Worm (Caenorhabditis elegans) whole organism, young adult: ENCODE measurements around the gene bec-1.
A peak's percentile ranks its signal among the peaks of the same experiment; 100 is the strongest.

ENCODE experiments used
- B0035.1 ChIP-seq: sonication (generic microtip); optimal IDR thresholded peaks from 2 replicates; lab custom pipeline; 2016; ENCODE audit warnings: missing genetic modification characterization, mild to moderate bottlenecking, missing compliant biosample characterization, missing genotype, missing genetic modification reagents
- C06A6.2 ChIP-seq: fragments of 200-800 bp; sonication (Bioruptor generic); conservative IDR thresholded peaks from 2 replicates; pipeline ENCODE4 v1.3.6; 2022; ENCODE audit warnings: missing genetic modification characterization, missing compliant biosample characterization
- F10E7.11 ChIP-seq: sonication (generic microtip); optimal IDR thresholded peaks from 2 replicates; lab custom pipeline; 2017; ENCODE audit warnings: mild to moderate bottlenecking, missing genetic modification characterization, moderate library complexity, missing compliant biosample characterization
- F22D6.2 ChIP-seq: sonication (generic microtip); optimal IDR thresholded peaks from 2 replicates; lab custom pipeline; 2016; ENCODE audit warnings: mild to moderate bottlenecking, missing genetic modification characterization, missing compliant biosample characterization
- F33H1.4 ChIP-seq: fragments of 200-800 bp; sonication (Bioruptor generic); IDR thresholded peaks from 2 replicates; pipeline ENCODE4 v1.3.6; 2022; ENCODE audit warnings: missing genetic modification reagents, missing genetic modification characterization, missing compliant biosample characterization
- F39B2.1 ChIP-seq: fragments of 200-800 bp; sonication (Bioruptor generic); IDR thresholded peaks from 2 replicates; pipeline ENCODE4 v1.3.6; 2022; ENCODE audit warnings: missing genetic modification reagents, missing genetic modification characterization, missing compliant biosample characterization
- K12H6.12 ChIP-seq: fragments of 200-800 bp; sonication (Bioruptor generic); optimal IDR thresholded peaks from 2 replicates; lab custom pipeline; 2018; ENCODE audit warnings: mild to moderate bottlenecking, missing genetic modification characterization, missing compliant biosample characterization
- T07F8.4 ChIP-seq: sonication (generic microtip); optimal IDR thresholded peaks from 2 replicates; lab custom pipeline; 2016; ENCODE audit warnings: mild to moderate bottlenecking, missing genetic modification characterization, moderate library complexity, missing compliant biosample characterization
- T26A5.8 ChIP-seq: sonication (generic microtip); optimal IDR thresholded peaks from 2 replicates; lab custom pipeline; 2016; ENCODE audit warnings: missing genetic modification characterization, missing compliant biosample characterization
- Y53G8AR.9 ChIP-seq: fragments of 200-800 bp; sonication (Bioruptor generic); conservative IDR thresholded peaks from 2 replicates; pipeline ENCODE4 v1.3.6; 2022; ENCODE audit warnings: missing genetic modification reagents, missing genetic modification characterization, missing compliant biosample characterization
- Y56A3A.18 ChIP-seq: fragments of 200-800 bp; sonication (Bioruptor generic); IDR thresholded peaks from 2 replicates; pipeline ENCODE4 v1.3.6; 2022; ENCODE audit warnings: missing genetic modification reagents, missing genetic modification characterization, missing compliant biosample characterization
- ama-1 ChIP-seq, 3 experiments: fragments of 150-350 bp in 1 of 3; sonication (generic microtip) in 2 of 3; optimal IDR thresholded peaks; 2 replicates each; lab custom pipeline; 2014 to 2018; ENCODE audit warnings: missing biosample characterization in 2 of 3, missing genetic modification characterization in 2 of 3, missing genetic modification reagents in 2 of 3
- atf-7 ChIP-seq: sonication (generic microtip); optimal IDR thresholded peaks from 2 replicates; lab custom pipeline; 2017; ENCODE audit warnings: mild to moderate bottlenecking, missing genetic modification characterization, missing compliant biosample characterization
- attf-3 ChIP-seq: fragments of 200-800 bp; sonication (Bioruptor generic); conservative IDR thresholded peaks from 2 replicates; pipeline ENCODE4 v1.3.6; 2022; ENCODE audit warnings: missing genetic modification reagents, missing genetic modification characterization, missing compliant biosample characterization
- ceh-91 ChIP-seq: fragments of 200-800 bp; sonication (Bioruptor generic); IDR thresholded peaks from 2 replicates; pipeline ENCODE4 v1.3.6; 2022; ENCODE audit warnings: missing genetic modification reagents, missing genetic modification characterization, missing compliant biosample characterization
- die-1 ChIP-seq: sonication (generic microtip); optimal IDR thresholded peaks from 2 replicates; lab custom pipeline; 2016; ENCODE audit warnings: missing genotype, mild to moderate bottlenecking, missing genetic modification characterization, missing compliant biosample characterization
- ekl-4 ChIP-seq: fragments of 200-800 bp; sonication (Bioruptor generic); IDR thresholded peaks from 2 replicates; pipeline ENCODE4 v1.3.6; 2022; ENCODE audit warnings: missing genetic modification reagents, missing genetic modification characterization, missing compliant biosample characterization
- ets-4 ChIP-seq: fragments of 200-800 bp; sonication (Bioruptor generic); optimal IDR thresholded peaks from 2 replicates; lab custom pipeline; 2018; ENCODE audit warnings: mild to moderate bottlenecking, missing genetic modification characterization, missing compliant biosample characterization
- him-1 ChIP-seq: sonication (generic microtip); optimal IDR thresholded peaks from 2 replicates; lab custom pipeline; 2016; ENCODE audit warnings: missing genotype, missing genetic modification reagents, missing genetic modification characterization, missing compliant biosample characterization
- hmg-1.2 ChIP-seq: fragments of 200-800 bp; sonication (Bioruptor generic); IDR thresholded peaks from 2 replicates; pipeline ENCODE4 v1.3.6; 2022; ENCODE audit warnings: missing genetic modification reagents, missing genetic modification characterization, missing compliant biosample characterization
- hmg-20 ChIP-seq: fragments of 200-800 bp; sonication (Bioruptor generic); IDR thresholded peaks from 2 replicates; pipeline ENCODE4 v1.3.6; 2022; ENCODE audit warnings: missing genetic modification reagents, missing genetic modification characterization, missing compliant biosample characterization
- let-526 ChIP-seq: fragments of 200-800 bp; sonication (Bioruptor generic); IDR thresholded peaks from 2 replicates; pipeline ENCODE4 v1.3.6; 2022; ENCODE audit warnings: missing genetic modification reagents, missing genetic modification characterization, missing compliant biosample characterization
- lin-26 ChIP-seq: fragments of 200-800 bp; sonication (Bioruptor generic); IDR thresholded peaks from 2 replicates; pipeline ENCODE4 v1.3.6; 2022; ENCODE audit warnings: missing genetic modification reagents, missing genetic modification characterization, missing compliant biosample characterization
- lsl-1 ChIP-seq: fragments of 200-800 bp; sonication (Bioruptor generic); optimal IDR thresholded peaks from 2 replicates; lab custom pipeline; 2018; ENCODE audit warnings: mild to moderate bottlenecking, missing genetic modification characterization, moderate library complexity, missing compliant biosample characterization
- madf-8 ChIP-seq: fragments of 200-800 bp; sonication (Bioruptor generic); conservative IDR thresholded peaks from 2 replicates; pipeline ENCODE4 v1.3.6; 2022; ENCODE audit warnings: missing genetic modification reagents, missing genetic modification characterization, missing compliant biosample characterization
- nhr-90 ChIP-seq: sonication (generic microtip); optimal IDR thresholded peaks from 2 replicates; lab custom pipeline; 2016; ENCODE audit warnings: missing genotype, mild to moderate bottlenecking, missing genetic modification characterization, missing compliant biosample characterization
- rec-8 ChIP-seq, 2 experiments: sonication (generic microtip); optimal IDR thresholded peaks; 2 replicates each; lab custom pipeline; 2016; ENCODE audit warnings: mild to moderate bottlenecking in 2 of 2, missing genetic modification characterization in 2 of 2, missing genetic modification reagents in 2 of 2, missing genotype in 2 of 2, missing biosample characterization in 1 of 2, missing compliant biosample characterization in 1 of 2, moderate library complexity in 1 of 2
- snpc-3.4 ChIP-seq: sonication (generic microtip); optimal IDR thresholded peaks from 2 replicates; lab custom pipeline; 2017; ENCODE audit warnings: missing genetic modification characterization, mild to moderate bottlenecking, missing compliant biosample characterization, antibody characterized with exemption, moderate library complexity, missing genotype, missing genetic modification reagents
- snpc-4 ChIP-seq, 5 experiments: fragments of 150-350 bp in 1 of 5; sonication (generic microtip) in 4 of 5; optimal IDR thresholded peaks; 2 replicates each; lab custom pipeline; 2014 to 2018; ENCODE audit warnings: missing genetic modification characterization in 5 of 5, missing biosample characterization in 3 of 5, antibody characterized with exemption in 2 of 5, mild to moderate bottlenecking in 2 of 5, missing compliant biosample characterization in 2 of 5, missing genotype in 2 of 5, moderate library complexity in 2 of 5, missing genetic modification reagents in 1 of 5
- unc-62 ChIP-seq: fragments of 150-350 bp; optimal IDR thresholded peaks from 2 replicates; lab custom pipeline; 2014; ENCODE audit warnings: missing biosample characterization, missing genetic modification reagents, missing genetic modification characterization
- ztf-26 ChIP-seq: sonication (generic microtip); optimal IDR thresholded peaks from 2 replicates; lab custom pipeline; 2017; ENCODE audit warnings: missing genetic modification characterization, missing compliant biosample characterization
- ztf-6 ChIP-seq: fragments of 200-800 bp; sonication (Bioruptor generic); IDR thresholded peaks from 2 replicates; pipeline ENCODE4 v1.3.6; 2022; ENCODE audit warnings: missing genetic modification reagents, missing genetic modification characterization, missing compliant biosample characterization

Gene bec-1

ce11 chrIV:5649073-5649583 lies 15.1 kb downstream of the bec-1 start, which contains the start of gene csn-5:
Gene csn-5, plus strand, starts transcription at chrIV:5649533.
- TF ChIP-seq let-526 (GFP tag; lab: Robert Waterston, UW) (no peak), snpc-4 (GFP tag; optimal IDR thresholded peaks at IDR 0.05; lab: Kevin White, UChicago) (no peak), snpc-4 (tag; optimal IDR thresholded peaks at IDR 0.05; lab: Kevin White, UChicago) (peak in 1 of 4 experiments; percentile 6), attf-3 (GFP tag; lab: Robert Waterston, UW) (peak; percentile 90), Y56A3A.18 (GFP tag; lab: Robert Waterston, UW) (no peak), ztf-6 (GFP tag; lab: Robert Waterston, UW) (no peak), Y53G8AR.9 (GFP tag; lab: Robert Waterston, UW) (no peak), atf-7 (no peak), F22D6.2 (tag; lab: Kevin White, UChicago) (no peak), C06A6.2 (GFP tag; lab: Robert Waterston, UW) (no peak), B0035.1 (no peak), ama-1 (optimal IDR thresholded peaks at IDR 0.05; lab: Kevin White, UChicago) (no peak), ama-1 (GFP tag; optimal IDR thresholded peaks at IDR 0.05; lab: Kevin White, UChicago) (no peak), madf-8 (GFP tag; lab: Robert Waterston, UW) (no peak), T26A5.8 (tag; lab: Kevin White, UChicago) (no peak)

DNA sequence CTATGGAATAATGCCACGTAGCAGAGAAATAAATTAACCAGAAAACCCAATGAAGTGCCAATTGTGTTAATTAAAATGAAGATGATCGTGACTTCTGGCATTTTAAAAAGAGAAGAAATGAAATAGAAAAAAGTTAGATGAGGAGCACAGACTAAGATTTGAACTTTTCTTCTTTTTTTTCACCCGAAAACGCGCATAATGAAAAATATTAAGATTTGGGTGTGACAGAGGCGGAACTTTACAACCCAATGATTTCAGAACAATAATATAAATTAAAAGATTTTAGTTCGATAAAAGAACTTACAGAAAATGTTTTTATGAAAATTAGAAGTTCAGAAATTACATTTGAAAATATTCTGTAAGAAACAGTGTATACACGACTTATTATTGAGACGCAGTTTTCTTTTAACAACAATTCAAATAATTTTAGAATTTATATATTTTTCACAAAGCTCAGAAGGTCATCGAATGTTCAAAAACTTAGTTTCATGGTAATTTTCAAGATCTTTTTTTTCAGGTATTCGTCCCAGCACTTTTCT lies 18.6 kb downstream of the bec-1 start, which contains the start of the genes srd-8 and B0547.2:
TSS of gene srd-8 (minus strand) at position 101 of the 539 bp plus-strand sequence.
TSS of gene B0547.2 (plus strand) at position 489 of the 539 bp plus-strand sequence.
- TF ChIP-seq die-1: no peak
- TF ChIP-seq ets-4 (GFP tag; lab: Kevin White, UChicago): no peak
- TF ChIP-seq F39B2.1 (GFP tag; lab: Robert Waterston, UW): no peak
- TF ChIP-seq F10E7.11 (tag; lab: Kevin White, UChicago): no peak
- no peak for TF ChIP-seq madf-8 (GFP tag; lab: Robert Waterston, UW)
- no peak for TF ChIP-seq rec-8 (tag; optimal IDR thresholded peaks at IDR 0.05; lab: Kevin White, UChicago)
- TF ChIP-seq ztf-26 (tag; lab: Kevin White, UChicago): no peak
- no peak for TF ChIP-seq snpc-3.4 (tag; lab: Kevin White, UChicago)
- TF ChIP-seq lsl-1: no peak
- TF ChIP-seq T07F8.4 (tag; lab: Kevin White, UChicago): no peak
- no peak for TF ChIP-seq ceh-91 (GFP tag; lab: Robert Waterston, UW)
- TF ChIP-seq, all 124 proteins: peak for 0

DNA sequence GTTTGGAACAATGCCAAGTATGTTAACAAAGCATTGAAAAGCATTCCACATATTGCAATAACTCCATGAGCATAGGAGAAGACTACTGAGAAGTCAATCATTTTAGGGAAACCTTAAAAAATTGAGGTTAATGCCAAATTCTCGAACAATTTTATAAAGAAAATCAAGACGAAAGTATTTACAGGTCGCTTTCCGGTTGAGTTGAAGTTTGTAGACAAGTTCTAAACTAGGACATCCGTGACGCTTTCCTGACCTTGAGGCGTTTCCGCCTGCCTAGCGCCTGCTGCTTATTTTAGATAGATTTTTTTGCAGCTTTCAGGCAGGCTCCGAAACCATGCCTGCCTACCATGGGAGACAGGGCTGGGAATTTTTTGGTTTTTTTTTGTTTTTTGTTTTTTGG lies 28.7 kb downstream of the bec-1 start, which contains the start of gene srd-13:
TSS of gene srd-13 (minus strand) at position 101 of the 400 bp plus-strand sequence.
- TF ChIP-seq lin-26 (GFP tag; lab: Robert Waterston, UW): no peak
- no peak for TF ChIP-seq die-1
- TF ChIP-seq hmg-20 (GFP tag; lab: Robert Waterston, UW): no peak
- no peak for TF ChIP-seq unc-62
- no peak for TF ChIP-seq ekl-4 (GFP tag; lab: Robert Waterston, UW)
- TF ChIP-seq nhr-90: no peak
- no peak for TF ChIP-seq hmg-1.2 (GFP tag; lab: Robert Waterston, UW)
- no peak for TF ChIP-seq F33H1.4 (GFP tag; lab: Robert Waterston, UW)
- TF ChIP-seq K12H6.12 (tag; lab: Kevin White, UChicago): no peak
- TF ChIP-seq snpc-3.4 (tag; lab: Kevin White, UChicago): no peak
- TF ChIP-seq ztf-26 (tag; lab: Kevin White, UChicago): no peak
- no peak for TF ChIP-seq him-1
- TF ChIP-seq ama-1 (optimal IDR thresholded peaks at IDR 0.05; lab: Kevin White, UChicago): no peak
- TF ChIP-seq ama-1 (GFP tag; optimal IDR thresholded peaks at IDR 0.05; lab: Kevin White, UChicago): no peak
